Fruit fly (Drosophila melanogaster) whole organism, embryonic: ENCODE results near the gene CG4000.

Experiments
- CG10147 ChIP-seq: fragments of 200-800 bp; sonication (Bioruptor generic); optimal IDR thresholded peaks from 2 replicates; lab custom pipeline; 2019; ENCODE audit warnings: missing biosample characterization, mild to moderate bottlenecking, missing genetic modification characterization, moderate library complexity
- CG1024 ChIP-seq: fragments of 200-800 bp; sonication (Bioruptor generic); IDR thresholded peaks from 2 replicates; pipeline ENCODE4 v1.3.6; 2022; ENCODE audit warnings: missing biosample characterization, missing genetic modification characterization
- CG11085 ChIP-seq: fragments of 200-800 bp; sonication (Bioruptor generic); IDR thresholded peaks from 2 replicates; pipeline ENCODE4 v1.3.6; 2022; ENCODE audit warnings: missing biosample characterization, missing genetic modification characterization
- CG11456 ChIP-seq: fragments of 200-800 bp; sonication (Bioruptor generic); IDR thresholded peaks from 3 replicates; pipeline ENCODE4 v1.3.6; 2022; ENCODE audit warnings: missing biosample characterization, missing genetic modification characterization
- CG13775 ChIP-seq: fragments of 200-800 bp; sonication (Bioruptor generic); optimal IDR thresholded peaks from 3 replicates; lab custom pipeline; 2017; ENCODE audit warnings: missing biosample characterization, mild to moderate bottlenecking, missing genetic modification characterization
- CG1602 ChIP-seq: fragments of 200-800 bp; sonication (Bioruptor generic); optimal IDR thresholded peaks from 3 replicates; lab custom pipeline; 2016; ENCODE audit warnings: missing biosample characterization, missing genetic modification characterization
- CG16779 ChIP-seq: fragments of 200-800 bp; sonication (Bioruptor generic); IDR thresholded peaks from 2 replicates; pipeline ENCODE4 v1.3.6; 2022; ENCODE audit warnings: missing biosample characterization, missing genetic modification characterization
- CG17912 ChIP-seq: fragments of 200-800 bp; sonication (Bioruptor generic); optimal IDR thresholded peaks from 2 replicates; lab custom pipeline; 2018; ENCODE audit warnings: missing biosample characterization, mild to moderate bottlenecking, missing genetic modification characterization
- CG31388 ChIP-seq: fragments of 200-800 bp; sonication (Bioruptor generic); optimal IDR thresholded peaks from 2 replicates; lab custom pipeline; 2016; ENCODE audit warnings: missing biosample characterization, missing genetic modification characterization
- CG4707 ChIP-seq: fragments of 200-800 bp; sonication (Bioruptor generic); optimal IDR thresholded peaks from 2 replicates; lab custom pipeline; 2018; ENCODE audit warnings: missing biosample characterization, mild to moderate bottlenecking, missing genetic modification characterization, moderate library complexity
- CG6175 ChIP-seq: fragments of 200-800 bp; sonication (Bioruptor generic); IDR thresholded peaks from 3 replicates; pipeline ENCODE4 v1.3.6; 2022; ENCODE audit warnings: missing biosample characterization, missing genetic modification characterization
- CG7271 ChIP-seq: fragments of 200-800 bp; sonication (Bioruptor generic); optimal IDR thresholded peaks from 2 replicates; lab custom pipeline; 2018; ENCODE audit warnings: missing biosample characterization, mild to moderate bottlenecking, missing genetic modification characterization, moderate library complexity
- CG7357 ChIP-seq: fragments of 200-800 bp; sonication (Bioruptor generic); IDR thresholded peaks from 3 replicates; pipeline ENCODE4 v1.3.6; 2022; ENCODE audit warnings: missing biosample characterization, missing genetic modification characterization
- CkIIα-i1 ChIP-seq: fragments of 200-800 bp; sonication (Bioruptor generic); IDR thresholded peaks from 2 replicates; pipeline ENCODE4 v1.3.6; 2022; ENCODE audit warnings: missing biosample characterization, missing genetic modification characterization
- Dp ChIP-seq: fragments of 200-800 bp; sonication (Bioruptor generic); optimal IDR thresholded peaks from 2 replicates; lab custom pipeline; 2018; ENCODE audit warnings: missing biosample characterization, mild to moderate bottlenecking, missing genetic modification characterization, moderate library complexity
- H15 ChIP-seq: fragments of 200-800 bp; sonication (Bioruptor generic); IDR thresholded peaks from 3 replicates; pipeline ENCODE4 v1.3.6; 2022; ENCODE audit warnings: missing biosample characterization, missing genetic modification characterization
- H2.0 ChIP-seq: fragments of 200-800 bp; sonication (Bioruptor generic); IDR thresholded peaks from 2 replicates; pipeline ENCODE4 v1.3.6; 2022; ENCODE audit warnings: missing biosample characterization, missing genetic modification characterization
- HLH3B ChIP-seq: fragments of 200-800 bp; sonication (Bioruptor generic); IDR thresholded peaks from 2 replicates; pipeline ENCODE4 v1.3.6; 2022; ENCODE audit warnings: missing biosample characterization, missing genetic modification characterization
- Hr3 ChIP-seq: fragments of 200-800 bp; sonication (Bioruptor generic); optimal IDR thresholded peaks from 3 replicates; lab custom pipeline; 2016; ENCODE audit warnings: missing biosample characterization, missing genetic modification characterization
- Neu2 ChIP-seq: fragments of 200-800 bp; sonication (Bioruptor generic); optimal IDR thresholded peaks from 3 replicates; lab custom pipeline; 2016; ENCODE audit warnings: missing biosample characterization, missing genetic modification characterization, borderline replicate concordance
- Nf-YA ChIP-seq: fragments of 200-800 bp; sonication (Bioruptor generic); IDR thresholded peaks from 2 replicates; pipeline ENCODE4 v1.3.6; 2022; ENCODE audit warnings: missing biosample characterization, missing genetic modification characterization
- Poxn ChIP-seq: fragments of 200-800 bp; sonication (Bioruptor generic); IDR thresholded peaks from 2 replicates; pipeline ENCODE4 v1.3.6; 2022; ENCODE audit warnings: missing biosample characterization, missing genetic modification characterization
- Scr ChIP-seq: fragments of 200-800 bp; sonication (Bioruptor generic); IDR thresholded peaks from 2 replicates; pipeline ENCODE4 v1.3.6; 2022; ENCODE audit warnings: missing biosample characterization, missing genetic modification characterization; ENCODE audit not compliant: partially characterized antibody
- Xrp1 ChIP-seq: fragments of 200-800 bp; sonication (Bioruptor generic); IDR thresholded peaks from 2 replicates; pipeline ENCODE4 v1.3.6; 2022; ENCODE audit warnings: missing biosample characterization, missing genetic modification characterization
- YL-1 ChIP-seq: fragments of 200-800 bp; sonication (Bioruptor generic); optimal IDR thresholded peaks from 3 replicates; lab custom pipeline; 2017; ENCODE audit warnings: missing biosample characterization, mild to moderate bottlenecking, missing genetic modification characterization
- bab2 ChIP-seq: fragments of 200-800 bp; sonication (Bioruptor generic); optimal IDR thresholded peaks from 2 replicates; lab custom pipeline; 2016; ENCODE audit warnings: missing biosample characterization, missing genetic modification characterization
- crol ChIP-seq: fragments of 200-800 bp; sonication (Bioruptor generic); IDR thresholded peaks from 2 replicates; pipeline ENCODE4 v1.3.6; 2022; ENCODE audit warnings: missing biosample characterization, missing genetic modification characterization
- crp ChIP-seq, 2 experiments: fragments of 200-800 bp; sonication (Bioruptor generic); optimal IDR thresholded peaks; 2 replicates in 1 of 2; 3 replicates in 1 of 2; lab custom pipeline; 2017; ENCODE audit warnings: missing biosample characterization in 2 of 2, missing genetic modification characterization in 2 of 2, mild to moderate bottlenecking in 1 of 2, moderate library complexity in 1 of 2
- dati ChIP-seq: fragments of 200-800 bp; sonication (Bioruptor generic); IDR thresholded peaks from 2 replicates; pipeline ENCODE4 v1.3.6; 2022; ENCODE audit warnings: missing biosample characterization, missing genetic modification characterization
- dmrt11E ChIP-seq: fragments of 200-800 bp; sonication (Bioruptor generic); optimal IDR thresholded peaks from 3 replicates; lab custom pipeline; 2018; ENCODE audit warnings: missing biosample characterization, mild to moderate bottlenecking, missing genetic modification characterization, moderate library complexity
- esg ChIP-seq: fragments of 200-800 bp; sonication (Bioruptor generic); conservative IDR thresholded peaks from 2 replicates; pipeline ENCODE4 v1.3.6; 2022; ENCODE audit warnings: missing biosample characterization, missing genetic modification characterization
- fd64A ChIP-seq: fragments of 200-800 bp; sonication (Bioruptor generic); optimal IDR thresholded peaks from 3 replicates; lab custom pipeline; 2018; ENCODE audit warnings: missing biosample characterization, mild to moderate bottlenecking, missing genetic modification characterization
- gsb-n ChIP-seq: fragments of 200-800 bp; sonication (Bioruptor generic); optimal IDR thresholded peaks from 3 replicates; lab custom pipeline; 2018; ENCODE audit warnings: missing biosample characterization, mild to moderate bottlenecking, missing genetic modification characterization
- jing ChIP-seq: fragments of 200-800 bp; sonication (Bioruptor generic); optimal IDR thresholded peaks from 2 replicates; lab custom pipeline; 2018; ENCODE audit warnings: missing biosample characterization, mild to moderate bottlenecking, missing genetic modification characterization
- lov ChIP-seq, 2 experiments: fragments of 200-800 bp in 1 of 2; fragments of >200 bp in 1 of 2; sonication (Bioruptor generic) in 1 of 2; IDR thresholded peaks in 1 of 2; optimal IDR thresholded peaks in 1 of 2; 2 replicates in 1 of 2; 3 replicates in 1 of 2; pipeline versions ENCODE4 v1.3.6 to Lab custom; 2017 to 2022; ENCODE audit warnings: missing biosample characterization in 1 of 2, missing genetic modification characterization in 1 of 2
- nerfin-2 ChIP-seq: fragments of 200-800 bp; sonication (Bioruptor generic); IDR thresholded peaks from 2 replicates; pipeline ENCODE4 v1.3.6; 2022; ENCODE audit warnings: missing biosample characterization, missing genetic modification characterization; ENCODE audit not compliant: partially characterized antibody
- peb ChIP-seq: fragments of 200-800 bp; sonication (Bioruptor generic); IDR thresholded peaks from 2 replicates; pipeline ENCODE4 v1.3.6; 2022; ENCODE audit warnings: missing biosample characterization, missing genetic modification characterization
- pnt ChIP-seq: fragments of 200-800 bp; sonication (Bioruptor generic); optimal IDR thresholded peaks from 3 replicates; lab custom pipeline; 2016; ENCODE audit warnings: missing biosample characterization, missing genetic modification characterization
- sens ChIP-seq: fragments of 200-800 bp; sonication (Bioruptor generic); peaks from one replicate; lab custom pipeline; 2016; ENCODE audit warnings: missing biosample characterization, missing genetic modification characterization
- sim ChIP-seq: fragments of 200-800 bp; sonication (Bioruptor generic); IDR thresholded peaks from 2 replicates; pipeline ENCODE4 v1.3.6; 2022; ENCODE audit warnings: missing biosample characterization, missing genetic modification characterization
- sisA ChIP-seq: fragments of 200-800 bp; sonication (Bioruptor generic); IDR thresholded peaks from 2 replicates; pipeline ENCODE4 v1.3.6; 2022; ENCODE audit warnings: missing biosample characterization, missing genetic modification characterization
- slou ChIP-seq: fragments of 200-800 bp; sonication (Bioruptor generic); optimal IDR thresholded peaks from 3 replicates; lab custom pipeline; 2016; ENCODE audit warnings: missing biosample characterization, missing genetic modification characterization
- sqz ChIP-seq: fragments of 200-800 bp; sonication (Bioruptor generic); optimal IDR thresholded peaks from 3 replicates; lab custom pipeline; 2018; ENCODE audit warnings: missing biosample characterization, mild to moderate bottlenecking, missing genetic modification characterization
- twi ChIP-seq: fragments of 200-800 bp; optimal IDR thresholded peaks from 2 replicates; lab custom pipeline; 2019; ENCODE audit warnings: missing biosample characterization, mild to moderate bottlenecking, missing genetic modification characterization, moderate library complexity
- unpg ChIP-seq: fragments of 200-800 bp; sonication (Bioruptor generic); optimal IDR thresholded peaks from 3 replicates; lab custom pipeline; 2018; ENCODE audit warnings: missing biosample characterization, mild to moderate bottlenecking, missing genetic modification characterization, moderate library complexity
- vvl ChIP-seq: fragments of 200-800 bp; sonication (Bioruptor generic); IDR thresholded peaks from 2 replicates; pipeline ENCODE4 v1.3.6; 2022; ENCODE audit warnings: missing biosample characterization, missing genetic modification characterization

CG4000 gene

DNA sequence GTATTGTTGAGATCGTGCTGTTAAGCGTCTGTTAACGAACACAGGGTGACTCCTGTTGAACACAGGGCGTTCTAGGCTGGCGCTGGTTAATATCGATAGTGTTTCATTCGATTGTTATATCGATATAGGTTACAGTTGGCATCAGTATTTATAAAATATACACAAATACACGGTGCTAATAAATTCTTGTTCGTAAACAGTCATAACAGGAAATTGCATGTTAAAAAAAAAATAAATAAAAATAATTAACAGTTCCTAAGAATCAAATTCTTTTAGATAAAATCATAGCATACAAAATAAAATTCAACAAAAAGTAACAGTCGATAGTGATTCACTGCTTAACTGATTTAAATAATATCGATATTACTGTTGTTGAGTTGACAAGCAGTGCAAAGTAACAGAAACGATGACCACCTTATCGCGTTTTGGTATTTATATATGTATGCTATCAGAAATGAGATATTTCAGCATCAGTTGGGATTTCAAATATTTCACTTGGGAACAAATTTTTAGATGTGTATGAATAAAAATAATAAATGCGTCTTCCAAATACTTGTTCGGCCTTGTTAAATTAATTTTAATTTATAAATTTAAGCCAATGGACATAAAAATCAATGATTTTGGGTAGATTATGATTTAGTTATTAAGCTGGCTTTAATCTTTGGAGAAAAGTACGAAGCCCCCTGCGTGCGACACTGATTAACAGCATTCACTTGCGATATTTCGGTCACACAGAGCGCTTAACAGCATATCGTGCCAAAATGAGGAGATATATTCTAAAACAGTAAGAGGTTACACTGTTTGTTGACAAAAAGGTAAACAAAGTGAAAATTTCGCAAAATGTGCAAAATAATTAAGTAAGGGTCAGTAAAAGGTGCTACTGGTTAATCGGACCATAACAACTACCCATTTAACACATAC lies 42.2 kb downstream of the CG4000 start, which contains the start of the genes Pi3K92E and Lrrk (continued):
- TF ChIP-seq lov (optimal IDR thresholded peaks at IDR 0.05; lab: Kevin White, UChicago) (no peak), lov (GFP tag; IDR thresholded peaks at IDR 0.05; lab: Robert Waterston, UW) (0 out of 3 replicates have a peak, but pooled peaks have one; percentile 49), CG11456 (GFP tag; lab: Robert Waterston, UW) (no peak; the same call in 2 of the 3 replicates), H2.0 (GFP tag; lab: Robert Waterston, UW) (0 out of 2 replicates have a peak, but pooled peaks have one; percentile 14), Scr (peak; percentile 87), crol (GFP tag; lab: Robert Waterston, UW) (no peak), bab2 (no peak), Poxn (GFP tag; lab: Robert Waterston, UW) (no peak), CG17912 (GFP tag; lab: Kevin White, UChicago) (peak; percentile 53), Hr3 (GFP tag; lab: Kevin White, UChicago) (no peak), Neu2 (GFP tag; lab: Kevin White, UChicago) (peak; percentile 79)

DNA sequence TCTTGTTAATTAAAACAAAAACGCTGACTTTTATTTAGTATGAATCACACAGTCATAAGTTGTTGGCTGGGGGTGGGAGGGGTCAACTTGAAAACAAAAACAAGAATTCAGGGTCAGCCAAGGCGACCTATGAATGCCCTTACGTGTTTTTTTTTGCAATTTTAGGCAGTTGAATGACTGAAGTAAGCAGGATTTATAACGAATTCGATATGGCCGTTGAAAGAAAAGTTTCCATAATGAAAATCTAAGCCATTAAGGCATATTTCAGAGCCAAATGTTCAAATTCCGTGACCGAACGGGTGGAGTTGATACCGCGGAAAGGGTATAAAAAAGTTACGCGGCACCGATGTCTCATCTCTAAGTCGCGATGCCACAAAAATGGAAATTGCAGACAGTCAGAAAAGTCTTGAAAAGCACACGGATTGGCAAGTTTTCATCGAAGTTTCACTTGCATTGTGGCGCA lies 43.1 kb downstream of the CG4000 start:
- TF ChIP-seq CG4707 (GFP tag; lab: Kevin White, UChicago): no peak
- TF ChIP-seq unpg (GFP tag; lab: Kevin White, UChicago): no peak
- no peak for TF ChIP-seq sqz (GFP tag; lab: Kevin White, UChicago)
- no peak for TF ChIP-seq CG10147 (GFP tag; lab: Kevin White, UChicago)
- peak; percentile 46; the same call in 1 of the 2 replicates for TF ChIP-seq HLH3B (GFP tag; lab: Robert Waterston, UW)
- peak; percentile 73 for TF ChIP-seq Xrp1
- TF ChIP-seq CG1602 (GFP tag; lab: Kevin White, UChicago): peak; percentile 59
- TF ChIP-seq CG6175 (GFP tag; lab: Robert Waterston, UW): no peak
- peak; percentile 60 for TF ChIP-seq CG13775 (GFP tag; lab: Kevin White, UChicago)
- TF ChIP-seq twi (tag; lab: Kevin White, UChicago): no peak
- no peak; the same call in 1 of the 2 replicates for TF ChIP-seq sim (GFP tag; lab: Robert Waterston, UW)
- peak; percentile 63 for TF ChIP-seq dmrt11E (tag; lab: Kevin White, UChicago)
- no peak for TF ChIP-seq CkIIα-i1 (GFP tag; lab: Robert Waterston, UW)
- TF ChIP-seq esg (GFP tag; lab: Robert Waterston, UW): peak; percentile 46
- peak; percentile 46; the same call in 1 of the 2 replicates for TF ChIP-seq CG11085
- no peak for TF ChIP-seq slou
- peak; percentile 63; the same call in 1 of the 2 replicates for TF ChIP-seq vvl (GFP tag; lab: Robert Waterston, UW)
- TF ChIP-seq CG1024 (GFP tag; lab: Robert Waterston, UW): 0 out of 2 replicates have a peak, but pooled peaks have one; percentile 21
- TF ChIP-seq H15 (GFP tag; lab: Robert Waterston, UW): no peak
- TF ChIP-seq sisA: peak; percentile 70
- TF ChIP-seq sens (GFP tag; lab: Kevin White, UChicago): peak; percentile 91
- no peak for TF ChIP-seq gsb-n (tag; lab: Kevin White, UChicago)
- 0 out of 2 replicates have a peak, but pooled peaks have one; percentile 24 for TF ChIP-seq peb
- 0 out of 2 replicates have a peak, but pooled peaks have one; percentile 11 for TF ChIP-seq Nf-YA (GFP tag; lab: Robert Waterston, UW)
- TF ChIP-seq CG7357 (GFP tag; lab: Robert Waterston, UW): peak; percentile 47; the same call in 1 of the 3 replicates
- TF ChIP-seq CG7271 (tag; lab: Kevin White, UChicago): no peak
- TF ChIP-seq jing (GFP tag; lab: Kevin White, UChicago): peak; percentile 32
- TF ChIP-seq CG16779 (GFP tag; lab: Robert Waterston, UW): no peak
- TF ChIP-seq YL-1 (GFP tag; lab: Kevin White, UChicago): peak; percentile 64
- no peak for TF ChIP-seq nerfin-2 (GFP tag; lab: Robert Waterston, UW)
- TF ChIP-seq Dp (GFP tag; lab: Kevin White, UChicago): no peak
- TF ChIP-seq fd64A (GFP tag; lab: Kevin White, UChicago): no peak
- TF ChIP-seq dati (GFP tag; lab: Robert Waterston, UW): 0 out of 2 replicates have a peak, but pooled peaks have one; percentile 41
- no peak for TF ChIP-seq CG31388 (GFP tag; lab: Kevin White, UChicago)
- TF ChIP-seq Neu2 (GFP tag; lab: Kevin White, UChicago): no peak
- peak; percentile 44 for TF ChIP-seq pnt
- TF ChIP-seq crp (GFP tag; optimal IDR thresholded peaks at IDR 0.05; lab: Kevin White, UChicago): no peak
